Fruit fly (Drosophila melanogaster): ENCODE results near the gene Srr.
A peak's percentile ranks its signal among the peaks of the same experiment; 100 is the strongest.

Srr gene

DNA sequence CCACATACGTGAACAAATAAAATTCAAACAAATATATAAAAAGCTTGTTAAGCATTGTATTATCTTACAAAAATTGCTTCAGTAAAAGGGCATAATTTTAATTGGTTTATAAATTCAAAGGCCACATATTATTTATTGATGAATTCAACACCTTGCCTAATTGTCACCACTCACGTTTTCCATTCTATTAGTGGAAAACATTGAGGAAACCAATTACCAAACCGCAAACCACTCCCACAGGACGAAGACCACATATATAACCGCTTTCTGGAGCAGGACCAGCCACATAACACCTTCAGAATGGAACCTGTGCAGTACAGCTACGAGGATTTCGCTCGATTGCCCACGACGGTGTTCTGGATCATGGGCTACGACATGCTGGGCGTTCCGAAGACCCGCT is 32.7 kb downstream of the Srr start, which contains the start of gene Or85f:
Gene Or85f, plus strand, starts transcription at position 301 of the 400 bp plus-strand sequence.
- no peak for TF ChIP-seq salr (GFP tag; optimal IDR thresholded peaks at IDR 0.05)
- no peak for TF ChIP-seq net (GFP tag; optimal IDR thresholded peaks at IDR 0.05)
- TF ChIP-seq Sox14 (GFP tag; optimal IDR thresholded peaks at IDR 0.05): no peak
- TF ChIP-seq Sox102F (GFP tag; optimal IDR thresholded peaks at IDR 0.05): no peak
- TF ChIP-seq CG3032 (tag; optimal IDR thresholded peaks at IDR 0.05): no peak
- TF ChIP-seq Smox (GFP tag; optimal IDR thresholded peaks at IDR 0.05): no peak
- TF ChIP-seq CG11902 (GFP tag; optimal IDR thresholded peaks at IDR 0.05): no peak
- TF ChIP-seq CG6792 (GFP tag; optimal IDR thresholded peaks at IDR 0.05): no peak
- no peak for TF ChIP-seq svp (GFP tag)
- TF ChIP-seq CG15336 (GFP tag; IDR thresholded peaks at IDR 0.05): no peak
- no peak for TF ChIP-seq ss (GFP tag; optimal IDR thresholded peaks at IDR 0.05)
- TF ChIP-seq CG16779 (tag; optimal IDR thresholded peaks at IDR 0.05): no peak
- no peak for TF ChIP-seq Ets21C (GFP tag; optimal IDR thresholded peaks at IDR 0.05)
- no peak for TF ChIP-seq dac (GFP tag; optimal IDR thresholded peaks at IDR 0.05)
- TF ChIP-seq CG31627 (GFP tag; optimal IDR thresholded peaks at IDR 0.05): no peak
- no peak for TF ChIP-seq CG32006 (GFP tag; optimal IDR thresholded peaks at IDR 0.05)

DNA sequence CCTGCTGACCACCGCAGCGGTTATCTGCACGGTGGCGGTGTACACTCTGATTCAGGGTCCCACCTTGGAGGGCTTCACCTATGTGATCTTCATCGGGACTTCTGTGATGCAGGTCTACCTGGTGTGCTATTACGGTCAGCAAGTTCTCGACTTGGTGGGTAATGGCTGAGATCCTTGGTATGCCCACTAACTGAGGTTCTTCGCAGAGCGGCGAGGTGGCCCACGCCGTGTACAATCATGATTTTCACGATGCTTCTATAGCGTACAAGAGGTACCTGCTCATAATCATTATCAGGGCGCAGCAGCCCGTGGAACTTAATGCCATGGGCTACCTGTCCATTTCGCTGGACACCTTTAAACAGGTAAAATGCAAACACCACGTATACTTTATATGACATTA is 33.9 kb downstream of the Srr start:
- TF ChIP-seq Hr38 (GFP tag; optimal IDR thresholded peaks at IDR 0.05) (no peak), CG15336 (GFP tag; IDR thresholded peaks at IDR 0.05) (no peak), dsx (GFP tag; optimal IDR thresholded peaks at IDR 0.05; ENCODE audit: poor library complexity, severe bottlenecking) (no peak), CG6163 (GFP tag; IDR thresholded peaks at IDR 0.05) (no peak), CG10669 (GFP tag; optimal IDR thresholded peaks at IDR 0.05) (no peak), CG6276 (GFP tag; optimal IDR thresholded peaks at IDR 0.05) (no peak), cyc (GFP tag; optimal IDR thresholded peaks at IDR 0.05) (no peak), CG11762 (GFP tag; optimal IDR thresholded peaks at IDR 0.05; ENCODE audit: insufficient read depth) (no peak), vri (GFP tag; optimal IDR thresholded peaks at IDR 0.05) (no peak), spab (GFP tag; optimal IDR thresholded peaks at IDR 0.05) (no peak), Hr4 (GFP tag; optimal IDR thresholded peaks at IDR 0.05) (no peak)

- TF ChIP-seq CG8319 (GFP tag; optimal IDR thresholded peaks at IDR 0.05) (peak; percentile 44), esn (GFP tag; optimal IDR thresholded peaks at IDR 0.05) (peak; percentile 86), CG10669 (GFP tag; optimal IDR thresholded peaks at IDR 0.05) (peak; percentile 74), CG6808 (GFP tag; optimal IDR thresholded peaks at IDR 0.05) (peak; percentile 33), dac (GFP tag; optimal IDR thresholded peaks at IDR 0.05) (no peak), fkh (GFP tag; optimal IDR thresholded peaks at IDR 0.05) (peak; percentile 40), Eip75B (GFP tag; optimal IDR thresholded peaks at IDR 0.05) (peak; percentile 66), spab (GFP tag; optimal IDR thresholded peaks at IDR 0.05) (peak; percentile 23), CG1621 (tag; optimal IDR thresholded peaks at IDR 0.05) (peak; percentile 8), CG11902 (GFP tag; optimal IDR thresholded peaks at IDR 0.05) (peak; percentile 44), Ets96B (tag; optimal IDR thresholded peaks at IDR 0.05) (peak; percentile 71), CG10631 (GFP tag; optimal IDR thresholded peaks at IDR 0.05) (peak; percentile 75), CG15336 (GFP tag; IDR thresholded peaks at IDR 0.05) (peak; percentile 71), lz (GFP tag; optimal IDR thresholded peaks at IDR 0.05) (peak; percentile 74), Hr39 (GFP tag; optimal IDR thresholded peaks at IDR 0.05) (peak; percentile 79), CG8632 (GFP tag; optimal IDR thresholded peaks at IDR 0.05) (peak; percentile 76), CG32006 (GFP tag; optimal IDR thresholded peaks at IDR 0.05) (peak; percentile 61), fd59A (GFP tag; optimal IDR thresholded peaks at IDR 0.05) (no peak), CG6163 (GFP tag; IDR thresholded peaks at IDR 0.05) (peak; percentile 86), acj6 (GFP tag; optimal IDR thresholded peaks at IDR 0.05) (peak; percentile 76), achi (GFP tag; optimal IDR thresholded peaks at IDR 0.05) (peak; percentile 72), svp (GFP tag) (peak; percentile 90), topi (GFP tag; optimal IDR thresholded peaks at IDR 0.05) (peak; percentile 72), ss (GFP tag; optimal IDR thresholded peaks at IDR 0.05) (peak; percentile 1 to 28), Met (GFP tag; optimal IDR thresholded peaks at IDR 0.05) (peak; percentile 79), CG3032 (tag; optimal IDR thresholded peaks at IDR 0.05) (peak; percentile 67), CG3919 (GFP tag; optimal IDR thresholded peaks at IDR 0.05) (peak; percentile 78), CG7368 (GFP tag; optimal IDR thresholded peaks at IDR 0.05) (peak; percentile 66), Sox14 (GFP tag; optimal IDR thresholded peaks at IDR 0.05) (peak; percentile 58), Smox (GFP tag; optimal IDR thresholded peaks at IDR 0.05) (peak; percentile 75), salr (GFP tag; optimal IDR thresholded peaks at IDR 0.05) (peak; percentile 10 to 55), CG4318 (GFP tag; optimal IDR thresholded peaks at IDR 0.05) (no peak), net (GFP tag; optimal IDR thresholded peaks at IDR 0.05) (peak; percentile 74), CG11294 (GFP tag; IDR thresholded peaks at IDR 0.05) (peak; percentile 26; the same call in 1 of the 2 replicates)
Observed at dm6 chr3R:9399951-9400392, 34.8 kb downstream of the Srr start, which contains the start of gene CG34117. Gene CG34117 (minus strand): TSS chr3R:9400053.

Measured in whole organism, prepupa.